Fruit fly (Drosophila melanogaster): ENCODE measurements around the gene Pvf1.
A peak's percentile ranks its signal among the peaks of the same experiment; 100 is the strongest.

Pvf1 gene

DNA sequence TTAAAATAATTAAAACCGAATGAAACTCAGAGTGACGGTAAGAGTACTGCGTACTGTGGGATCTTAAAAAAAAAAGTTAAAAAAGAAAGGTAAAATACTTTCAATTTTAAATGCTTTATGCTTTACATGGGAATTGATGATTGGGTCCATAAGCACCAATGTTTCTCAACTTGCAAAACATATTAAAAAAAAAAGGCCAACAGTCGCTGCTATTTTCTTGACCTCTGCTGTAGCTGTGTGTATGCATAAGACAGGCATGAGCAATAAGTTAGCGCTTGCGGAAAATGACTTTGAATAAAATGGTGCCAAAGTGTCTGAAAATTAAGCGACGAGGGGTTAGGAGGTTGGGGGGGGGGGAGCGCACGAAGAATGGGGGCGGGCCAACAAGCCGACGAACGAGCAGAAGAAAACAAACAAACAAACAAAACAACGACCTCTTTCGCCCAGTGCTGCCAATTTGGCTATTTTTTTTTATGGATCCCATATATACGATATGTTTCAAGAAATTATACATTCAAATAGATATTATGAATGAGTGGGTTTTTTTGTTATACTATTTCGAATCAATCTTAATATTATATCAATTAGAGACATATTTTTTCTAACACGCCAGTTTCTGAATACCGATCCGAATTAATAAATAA, 37.1 kb downstream of the Pvf1 start:
- no peak for TF ChIP-seq toe (GFP tag; optimal IDR thresholded peaks at IDR 0.05)
- TF ChIP-seq bab1 (GFP tag; optimal IDR thresholded peaks at IDR 0.05) = peak; percentile 31

DNA sequence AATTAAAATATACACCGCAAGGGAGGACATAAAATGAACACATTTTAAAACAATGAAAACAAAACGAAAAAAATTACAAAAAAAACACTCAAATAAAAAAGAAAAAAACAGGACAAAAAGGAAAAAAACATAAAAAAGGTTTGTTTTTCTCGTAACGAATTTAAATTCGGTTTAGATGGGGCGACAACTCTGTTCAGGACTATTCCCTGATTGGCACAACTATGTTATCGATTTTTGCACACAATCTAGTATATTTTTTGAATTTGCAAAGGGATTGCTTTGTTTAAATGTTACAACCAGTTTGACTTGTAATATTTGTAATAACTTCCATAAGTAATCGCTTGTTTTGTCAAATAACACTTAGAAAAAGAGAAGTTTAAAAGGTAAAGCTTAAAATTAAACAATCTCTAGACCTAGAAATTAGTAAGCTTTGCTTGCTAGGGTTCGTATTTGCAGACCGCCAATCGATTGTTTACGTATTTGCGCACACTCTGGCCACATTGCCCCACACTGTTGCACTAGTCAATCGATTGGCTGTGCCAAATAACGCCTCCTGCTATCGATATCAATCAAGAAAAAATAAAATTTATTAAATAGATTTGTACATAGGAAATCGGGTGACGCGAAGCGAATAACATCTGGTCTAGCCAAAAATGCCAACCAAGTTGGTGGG, 51.7 kb downstream of the Pvf1 start, which contains the start of gene CG7332:
Gene CG7332, plus strand, starts transcription at position 515 of the 673 bp plus-strand sequence.
- TF ChIP-seq Crg-1 (GFP tag; optimal IDR thresholded peaks at IDR 0.05) (no peak), kay (GFP tag; ENCODE audit: borderline replicate concordance) (peak; percentile 30), CG1620 (GFP tag; optimal IDR thresholded peaks at IDR 0.05) (no peak), CG5204 (GFP tag; optimal IDR thresholded peaks at IDR 0.05) (no peak), Clk (GFP tag; optimal IDR thresholded peaks at IDR 0.05) (no peak), tj (GFP tag; optimal IDR thresholded peaks at IDR 0.05) (no peak), pad (GFP tag; optimal IDR thresholded peaks at IDR 0.05) (no peak), CG7101 (tag; optimal IDR thresholded peaks at IDR 0.05) (no peak), CG14711 (tag; optimal IDR thresholded peaks at IDR 0.05) (peak; percentile 77), ovo (GFP tag; optimal IDR thresholded peaks at IDR 0.05) (no peak)
